Fruit fly (Drosophila melanogaster): Measurements from ENCODE around the gene CG33322.

The CG33322 gene

DNA sequence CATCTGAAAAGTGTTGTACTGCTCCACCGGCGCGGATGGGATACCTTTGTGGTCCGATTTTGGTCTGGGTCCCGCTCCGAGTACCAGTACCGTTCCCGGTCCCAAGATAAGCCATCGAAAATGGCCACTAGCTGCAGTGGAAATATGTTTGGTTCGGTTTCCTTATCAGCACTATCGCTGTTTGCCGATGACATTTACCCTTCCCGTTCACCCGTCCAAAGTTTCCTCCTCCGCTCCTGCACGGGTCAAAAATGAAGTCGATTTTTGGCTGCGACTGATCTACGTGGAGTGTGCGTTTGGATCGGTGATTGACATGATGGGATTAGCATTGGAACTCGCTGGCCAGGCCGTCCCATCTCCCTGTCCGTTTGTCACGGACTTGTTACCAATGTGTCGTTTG, 41.6 kb downstream of the CG33322 start:
- TF ChIP-seq Hr78 (GFP tag; optimal IDR thresholded peaks at IDR 0.05) = peak in 1 of 2 experiments; percentile 56
- no peak for TF ChIP-seq ATbp (GFP tag; optimal IDR thresholded peaks at IDR 0.05)
- TF ChIP-seq crol (GFP tag; IDR thresholded peaks at IDR 0.05) = peak; percentile 63
- TF ChIP-seq grn (GFP tag; optimal IDR thresholded peaks at IDR 0.05) = peak; percentile 19
- no peak for TF ChIP-seq CG7745 (tag; optimal IDR thresholded peaks at IDR 0.05)
- TF ChIP-seq pan (optimal IDR thresholded peaks at IDR 0.05) = no peak
- peak in 1 of 2 experiments; percentile 20 for TF ChIP-seq pan (GFP tag; optimal IDR thresholded peaks at IDR 0.05 in 1 of 2, IDR thresholded peaks at IDR 0.05 in 1 of 2)
- 0 out of 2 replicates have a peak, but pooled peaks have one; percentile 26 for TF ChIP-seq GATAe (GFP tag; conservative IDR thresholded peaks at IDR 0.05)

DNA sequence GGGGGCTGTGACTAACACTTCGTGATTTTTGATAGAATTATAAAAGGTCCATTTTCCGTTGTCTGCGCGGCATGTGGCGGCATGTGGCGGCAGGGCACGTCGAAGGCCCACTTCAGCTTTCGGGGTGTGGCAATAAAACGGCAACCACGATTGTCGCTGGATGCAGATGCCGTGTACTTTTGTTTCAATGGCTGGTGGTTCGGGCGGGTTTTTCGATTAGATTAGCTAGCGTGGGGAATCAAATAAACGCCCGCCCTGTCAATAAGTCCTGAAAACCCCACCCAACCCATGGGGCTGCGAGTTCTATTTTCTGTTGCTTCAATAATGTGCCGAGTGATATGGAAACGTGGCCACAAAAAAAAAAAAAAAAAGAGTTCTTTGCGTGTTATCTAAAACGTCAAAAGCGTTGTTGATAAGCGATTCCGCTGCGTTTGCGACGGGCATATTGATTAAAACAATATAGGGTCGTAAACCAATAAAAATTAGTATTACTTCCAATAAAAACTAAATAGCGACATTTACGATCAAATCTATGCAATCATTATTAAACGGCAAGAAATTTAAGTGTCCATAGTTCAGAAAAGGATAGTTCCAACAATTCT, 42.5 kb downstream of the CG33322 start:
- peak; percentile 10 for TF ChIP-seq CG15601 (tag; optimal IDR thresholded peaks at IDR 0.05)
- TF ChIP-seq bsh (GFP tag; optimal IDR thresholded peaks at IDR 0.05) = peak in 1 of 2 experiments; percentile 6
- TF ChIP-seq Vsx1 (GFP tag; optimal IDR thresholded peaks at IDR 0.05) = no peak
- no peak for TF ChIP-seq Nf-YC (tag; optimal IDR thresholded peaks at IDR 0.05)
- no peak for TF ChIP-seq peb (GFP tag; IDR thresholded peaks at IDR 0.05)
- 0 out of 2 replicates have a peak, but pooled peaks have one; percentile 19 for TF ChIP-seq CG31441 (GFP tag; IDR thresholded peaks at IDR 0.05)
- TF ChIP-seq pan (optimal IDR thresholded peaks at IDR 0.05) = no peak
- peak in 1 of 2 experiments; percentile 13 for TF ChIP-seq pan (GFP tag; optimal IDR thresholded peaks at IDR 0.05 in 1 of 2, IDR thresholded peaks at IDR 0.05 in 1 of 2)
- peak; percentile 1 for TF ChIP-seq mirr (GFP tag; optimal IDR thresholded peaks at IDR 0.05)
- TF ChIP-seq ems (GFP tag; optimal IDR thresholded peaks at IDR 0.05) = no peak
- no peak for TF ChIP-seq CG14441 (GFP tag; IDR thresholded peaks at IDR 0.05)
- TF ChIP-seq Dref (GFP tag; IDR thresholded peaks at IDR 0.05) = no peak
- TF ChIP-seq fru (optimal IDR thresholded peaks at IDR 0.05) = no peak
- peak; percentile 13 for TF ChIP-seq CG7839 (tag; optimal IDR thresholded peaks at IDR 0.05)
- no peak for TF ChIP-seq ewg (GFP tag; optimal IDR thresholded peaks at IDR 0.05)
- TF ChIP-seq salm (tag; optimal IDR thresholded peaks at IDR 0.05) = peak; percentile 3
- no peak for TF ChIP-seq lmd (GFP tag; IDR thresholded peaks at IDR 0.05)
- no peak for TF ChIP-seq CG18619 (GFP tag; optimal IDR thresholded peaks at IDR 0.05)
- TF ChIP-seq CG13424 (tag; optimal IDR thresholded peaks at IDR 0.05) = no peak
- TF ChIP-seq CG12769 (tag; optimal IDR thresholded peaks at IDR 0.05) = no peak
- no peak for TF ChIP-seq Sry-δ (GFP tag; optimal IDR thresholded peaks at IDR 0.05)
- peak; percentile 40 for TF ChIP-seq sqz (GFP tag; optimal IDR thresholded peaks at IDR 0.05)
- peak; percentile 23 for TF ChIP-seq cwo (GFP tag; optimal IDR thresholded peaks at IDR 0.05)
- TF ChIP-seq sc (optimal IDR thresholded peaks at IDR 0.05) = no peak
- no peak for TF ChIP-seq sc (GFP tag; optimal IDR thresholded peaks at IDR 0.05)
- TF ChIP-seq NFAT (GFP tag; IDR thresholded peaks at IDR 0.05) = 0 out of 2 replicates have a peak, but pooled peaks have one; percentile 23
- TF ChIP-seq sd (tag; optimal IDR thresholded peaks at IDR 0.05) = peak; percentile 19
- peak; percentile 79 for TF ChIP-seq exex (tag; optimal IDR thresholded peaks at IDR 0.05)
- no peak for TF ChIP-seq CG7357 (GFP tag; IDR thresholded peaks at IDR 0.05)
- TF ChIP-seq CG2678 (tag; optimal IDR thresholded peaks at IDR 0.05) = peak; percentile 54
- peak; percentile 63 for TF ChIP-seq CG10543 (GFP tag; optimal IDR thresholded peaks at IDR 0.05)
- peak; percentile 49 for TF ChIP-seq B-H2 (GFP tag; optimal IDR thresholded peaks at IDR 0.05)
- TF ChIP-seq Atf6 (GFP tag; IDR thresholded peaks at IDR 0.05) = 0 out of 2 replicates have a peak, but pooled peaks have one; percentile 9
- TF ChIP-seq pita (GFP tag; optimal IDR thresholded peaks at IDR 0.05) = no peak
- peak; percentile 90 for TF ChIP-seq sug (tag; optimal IDR thresholded peaks at IDR 0.05)
- TF ChIP-seq Usf (GFP tag; optimal IDR thresholded peaks at IDR 0.05) = no peak
- no peak for TF ChIP-seq slou (GFP tag; optimal IDR thresholded peaks at IDR 0.05)
- TF ChIP-seq GATAe (GFP tag; conservative IDR thresholded peaks at IDR 0.05) = peak; percentile 49; the same call in 1 of the 2 replicates
- no peak for TF ChIP-seq C15 (GFP tag; IDR thresholded peaks at IDR 0.05)
- TF ChIP-seq repo (GFP tag; optimal IDR thresholded peaks at IDR 0.05) = no peak
- peak; percentile 23 for TF ChIP-seq cad (GFP tag; optimal IDR thresholded peaks at IDR 0.05)
- peak; percentile 38 for TF ChIP-seq unpg (GFP tag; optimal IDR thresholded peaks at IDR 0.05)
- TF ChIP-seq Hr51 (GFP tag; optimal IDR thresholded peaks at IDR 0.05) = peak in 1 of 2 experiments; percentile 35

Data from whole organism, embryonic.